Worm (Caenorhabditis elegans) whole organism, young adult: ENCODE measurements around the gene ptr-8.
A peak's percentile ranks its signal among the peaks of the same experiment; 100 is the strongest.

ENCODE experiments used
- B0019.2 ChIP-seq: fragments of 200-800 bp; sonication (Bioruptor generic); conservative IDR thresholded peaks from 2 replicates; pipeline ENCODE4 v1.3.6; 2022; ENCODE audit warnings: missing genetic modification reagents, missing genetic modification characterization, missing compliant biosample characterization
- C06A6.2 ChIP-seq: fragments of 200-800 bp; sonication (Bioruptor generic); conservative IDR thresholded peaks from 2 replicates; pipeline ENCODE4 v1.3.6; 2022; ENCODE audit warnings: missing genetic modification characterization, missing compliant biosample characterization
- F10E7.11 ChIP-seq: sonication (generic microtip); optimal IDR thresholded peaks from 2 replicates; lab custom pipeline; 2017; ENCODE audit warnings: mild to moderate bottlenecking, missing genetic modification characterization, moderate library complexity, missing compliant biosample characterization
- F22D6.2 ChIP-seq: sonication (generic microtip); optimal IDR thresholded peaks from 2 replicates; lab custom pipeline; 2016; ENCODE audit warnings: mild to moderate bottlenecking, missing genetic modification characterization, missing compliant biosample characterization
- F39B2.1 ChIP-seq: fragments of 200-800 bp; sonication (Bioruptor generic); IDR thresholded peaks from 2 replicates; pipeline ENCODE4 v1.3.6; 2022; ENCODE audit warnings: missing genetic modification reagents, missing genetic modification characterization, missing compliant biosample characterization
- F55B11.4 ChIP-seq: sonication (generic microtip); optimal IDR thresholded peaks from 2 replicates; lab custom pipeline; 2016; ENCODE audit warnings: missing compliant biosample characterization, missing genetic modification characterization, borderline replicate concordance; ENCODE audit not compliant: insufficient read depth
- F57A8.1 ChIP-seq: fragments of 200-800 bp; sonication (Bioruptor generic); optimal IDR thresholded peaks from 2 replicates; lab custom pipeline; 2018; ENCODE audit warnings: mild to moderate bottlenecking, missing genetic modification characterization, moderate library complexity, missing compliant biosample characterization
- T07F8.4 ChIP-seq: sonication (generic microtip); optimal IDR thresholded peaks from 2 replicates; lab custom pipeline; 2016; ENCODE audit warnings: mild to moderate bottlenecking, missing genetic modification characterization, moderate library complexity, missing compliant biosample characterization
- Y53F4B.3 ChIP-seq: fragments of 200-800 bp; sonication (Bioruptor generic); IDR thresholded peaks from 2 replicates; pipeline ENCODE4 v1.3.6; 2022; ENCODE audit warnings: missing genetic modification reagents, missing genetic modification characterization, missing compliant biosample characterization
- Y95B8A.8 ChIP-seq: fragments of 200-800 bp; sonication (Bioruptor generic); IDR thresholded peaks from 2 replicates; pipeline ENCODE4 v1.3.6; 2022; ENCODE audit warnings: missing genetic modification reagents, missing genetic modification characterization, missing compliant biosample characterization
- ZK185.1 ChIP-seq: sonication (generic microtip); optimal IDR thresholded peaks from 2 replicates; lab custom pipeline; 2016; ENCODE audit warnings: mild to moderate bottlenecking, missing genetic modification characterization, missing compliant biosample characterization; ENCODE audit not compliant: poor library complexity, severe bottlenecking
- ama-1 ChIP-seq, 3 experiments: fragments of 150-350 bp in 1 of 3; sonication (generic microtip) in 2 of 3; optimal IDR thresholded peaks; 2 replicates each; lab custom pipeline; 2014 to 2018; ENCODE audit warnings: missing biosample characterization in 2 of 3, missing genetic modification characterization in 2 of 3, missing genetic modification reagents in 2 of 3
- atf-7 ChIP-seq: sonication (generic microtip); optimal IDR thresholded peaks from 2 replicates; lab custom pipeline; 2017; ENCODE audit warnings: mild to moderate bottlenecking, missing genetic modification characterization, missing compliant biosample characterization
- athp-1 ChIP-seq: sonication (generic microtip); optimal IDR thresholded peaks from 2 replicates; lab custom pipeline; 2017; ENCODE audit warnings: mild to moderate bottlenecking, missing genetic modification characterization, missing compliant biosample characterization
- attf-3 ChIP-seq: fragments of 200-800 bp; sonication (Bioruptor generic); conservative IDR thresholded peaks from 2 replicates; pipeline ENCODE4 v1.3.6; 2022; ENCODE audit warnings: missing genetic modification reagents, missing genetic modification characterization, missing compliant biosample characterization
- attf-5 ChIP-seq: fragments of 200-800 bp; sonication (Bioruptor generic); optimal IDR thresholded peaks from 2 replicates; lab custom pipeline; 2018; ENCODE audit warnings: mild to moderate bottlenecking, missing genetic modification characterization, missing compliant biosample characterization
- bed-2 ChIP-seq: fragments of 200-800 bp; sonication (Bioruptor generic); IDR thresholded peaks from 2 replicates; pipeline ENCODE4 v1.3.6; 2022; ENCODE audit warnings: missing genetic modification reagents, missing genetic modification characterization, missing compliant biosample characterization
- cebp-2 ChIP-seq: fragments of 200-800 bp; sonication (Bioruptor generic); IDR thresholded peaks from 2 replicates; pipeline ENCODE4 v1.3.6; 2022; ENCODE audit warnings: missing genetic modification characterization, missing compliant biosample characterization
- ceh-91 ChIP-seq: fragments of 200-800 bp; sonication (Bioruptor generic); IDR thresholded peaks from 2 replicates; pipeline ENCODE4 v1.3.6; 2022; ENCODE audit warnings: missing genetic modification reagents, missing genetic modification characterization, missing compliant biosample characterization
- dpl-1 ChIP-seq: fragments of 150-350 bp; optimal IDR thresholded peaks from 2 replicates; lab custom pipeline; 2014; ENCODE audit warnings: missing biosample characterization, missing genetic modification reagents, missing genetic modification characterization
- efl-1 ChIP-seq: fragments of 150-350 bp; optimal IDR thresholded peaks from 2 replicates; lab custom pipeline; 2014; ENCODE audit warnings: missing biosample characterization, missing genetic modification reagents, missing genetic modification characterization
- egl-44 ChIP-seq: fragments of 200-800 bp; sonication (Bioruptor generic); IDR thresholded peaks from 2 replicates; pipeline ENCODE4 v1.3.6; 2022; ENCODE audit warnings: missing genetic modification reagents, missing genetic modification characterization, missing compliant biosample characterization
- ets-4 ChIP-seq: fragments of 200-800 bp; sonication (Bioruptor generic); optimal IDR thresholded peaks from 2 replicates; lab custom pipeline; 2018; ENCODE audit warnings: mild to moderate bottlenecking, missing genetic modification characterization, missing compliant biosample characterization
- him-1 ChIP-seq: sonication (generic microtip); optimal IDR thresholded peaks from 2 replicates; lab custom pipeline; 2016; ENCODE audit warnings: missing genotype, missing genetic modification reagents, missing genetic modification characterization, missing compliant biosample characterization
- lin-40 ChIP-seq: sonication (generic microtip); optimal IDR thresholded peaks from 2 replicates; lab custom pipeline; 2016; ENCODE audit warnings: missing genetic modification characterization, mild to moderate bottlenecking, missing compliant biosample characterization, missing genotype, missing genetic modification reagents
- lsl-1 ChIP-seq: fragments of 200-800 bp; sonication (Bioruptor generic); optimal IDR thresholded peaks from 2 replicates; lab custom pipeline; 2018; ENCODE audit warnings: mild to moderate bottlenecking, missing genetic modification characterization, moderate library complexity, missing compliant biosample characterization
- lsy-27 ChIP-seq: sonication (generic microtip); optimal IDR thresholded peaks from 2 replicates; lab custom pipeline; 2017; ENCODE audit warnings: missing genetic modification characterization, mild to moderate bottlenecking, missing compliant biosample characterization, antibody characterized with exemption, missing genotype, borderline replicate concordance; ENCODE audit not compliant: insufficient read depth
- madf-6 ChIP-seq: fragments of 200-800 bp; sonication (Bioruptor generic); IDR thresholded peaks from 2 replicates; pipeline ENCODE4 v1.3.6; 2022; ENCODE audit warnings: missing genetic modification reagents, missing genetic modification characterization, missing compliant biosample characterization
- madf-8 ChIP-seq: fragments of 200-800 bp; sonication (Bioruptor generic); conservative IDR thresholded peaks from 2 replicates; pipeline ENCODE4 v1.3.6; 2022; ENCODE audit warnings: missing genetic modification reagents, missing genetic modification characterization, missing compliant biosample characterization
- mcd-1 ChIP-seq: fragments of 200-800 bp; sonication (Bioruptor generic); IDR thresholded peaks from 2 replicates; pipeline ENCODE4 v1.3.6; 2022; ENCODE audit warnings: missing genetic modification reagents, missing genetic modification characterization, missing compliant biosample characterization
- nfya-2 ChIP-seq: fragments of 200-800 bp; sonication (Bioruptor generic); IDR thresholded peaks from 2 replicates; pipeline ENCODE4 v1.3.6; 2022; ENCODE audit warnings: missing genetic modification reagents, missing genetic modification characterization, missing compliant biosample characterization
- nfyb-1 ChIP-seq: fragments of 200-800 bp; sonication (Bioruptor generic); IDR thresholded peaks from 2 replicates; pipeline ENCODE4 v1.3.6; 2022; ENCODE audit warnings: missing genetic modification reagents, missing genetic modification characterization, missing compliant biosample characterization
- nhr-179 ChIP-seq: sonication (generic microtip); optimal IDR thresholded peaks from 2 replicates; lab custom pipeline; 2016; ENCODE audit warnings: mild to moderate bottlenecking, missing genetic modification characterization, missing compliant biosample characterization
- nhr-80 ChIP-seq: sonication (generic microtip); optimal IDR thresholded peaks from 2 replicates; lab custom pipeline; 2016; ENCODE audit warnings: missing genetic modification characterization, missing compliant biosample characterization
- pbrm-1 ChIP-seq: fragments of 200-800 bp; sonication (Bioruptor generic); IDR thresholded peaks from 2 replicates; pipeline ENCODE4 v1.3.6; 2022; ENCODE audit warnings: missing genetic modification reagents, missing genetic modification characterization, missing compliant biosample characterization
- snpc-1.3 ChIP-seq: sonication (generic microtip); optimal IDR thresholded peaks from 2 replicates; lab custom pipeline; 2017; ENCODE audit warnings: missing genetic modification characterization, mild to moderate bottlenecking, missing compliant biosample characterization, antibody characterized with exemption, moderate library complexity, missing genotype, missing genetic modification reagents; ENCODE audit not compliant: insufficient read depth
- snpc-4 ChIP-seq, 5 experiments: fragments of 150-350 bp in 1 of 5; sonication (generic microtip) in 4 of 5; optimal IDR thresholded peaks; 2 replicates each; lab custom pipeline; 2014 to 2018; ENCODE audit warnings: missing genetic modification characterization in 5 of 5, missing biosample characterization in 3 of 5, antibody characterized with exemption in 2 of 5, mild to moderate bottlenecking in 2 of 5, missing compliant biosample characterization in 2 of 5, missing genotype in 2 of 5, moderate library complexity in 2 of 5, missing genetic modification reagents in 1 of 5
- tbp1 ChIP-seq: fragments of 200-800 bp; sonication (Bioruptor generic); optimal IDR thresholded peaks from 2 replicates; lab custom pipeline; 2018; ENCODE audit warnings: mild to moderate bottlenecking, missing genetic modification characterization, missing compliant biosample characterization
- tbx-9 ChIP-seq: sonication (generic microtip); optimal IDR thresholded peaks from 2 replicates; lab custom pipeline; 2016; ENCODE audit warnings: borderline replicate concordance, missing genetic modification characterization, inconsistent platforms, missing compliant biosample characterization
- unc-130 ChIP-seq: sonication (generic microtip); optimal IDR thresholded peaks from 2 replicates; lab custom pipeline; 2016; ENCODE audit warnings: missing genetic modification reagents, missing genetic modification characterization, missing compliant biosample characterization
- xnd-1 ChIP-seq: sonication (generic microtip); optimal IDR thresholded peaks from 2 replicates; lab custom pipeline; 2016; ENCODE audit warnings: missing genotype, missing genetic modification reagents, missing genetic modification characterization, missing compliant biosample characterization
- ztf-22 ChIP-seq: fragments of 200-800 bp; sonication (Bioruptor generic); optimal IDR thresholded peaks from 2 replicates; lab custom pipeline; 2018; ENCODE audit warnings: mild to moderate bottlenecking, missing genetic modification characterization, moderate library complexity, missing compliant biosample characterization
- ztf-25 ChIP-seq: fragments of 200-800 bp; sonication (Bioruptor generic); IDR thresholded peaks from 2 replicates; pipeline ENCODE4 v1.3.6; 2022; ENCODE audit warnings: missing genetic modification reagents, missing genetic modification characterization, missing compliant biosample characterization
- ztf-6 ChIP-seq: fragments of 200-800 bp; sonication (Bioruptor generic); IDR thresholded peaks from 2 replicates; pipeline ENCODE4 v1.3.6; 2022; ENCODE audit warnings: missing genetic modification reagents, missing genetic modification characterization, missing compliant biosample characterization

ptr-8 gene

ce11 chrII:10924669-10925068 lies 35.6 kb downstream of the ptr-8 start (continued):
- TF ChIP-seq lin-40 (tag; lab: Kevin White, UChicago) (no peak), snpc-4 (GFP tag; optimal IDR thresholded peaks at IDR 0.05; lab: Kevin White, UChicago) (no peak), snpc-4 (tag; optimal IDR thresholded peaks at IDR 0.05; lab: Kevin White, UChicago) (peak in 1 of 4 experiments; percentile 2)
- TF ChIP-seq, all 124 proteins: peak for 6

- TF ChIP-seq pbrm-1 (GFP tag; lab: Robert Waterston, UW) (no peak), tbp1 (GFP tag; lab: Kevin White, UChicago) (no peak), B0019.2 (GFP tag; lab: Robert Waterston, UW) (no peak), Y95B8A.8 (0 out of 2 replicates have a peak, but pooled peaks have one; percentile 42), ztf-22 (GFP tag; lab: Kevin White, UChicago) (no peak), mcd-1 (GFP tag; lab: Robert Waterston, UW) (peak; percentile 49; the same call in 1 of the 2 replicates), C06A6.2 (GFP tag; lab: Robert Waterston, UW) (no peak), lsy-27 (no peak), Y53F4B.3 (GFP tag; lab: Robert Waterston, UW) (no peak), athp-1 (tag; lab: Kevin White, UChicago) (no peak), ztf-25 (no peak), dpl-1 (GFP tag; lab: Kevin White, UChicago) (peak; percentile 66), bed-2 (peak; percentile 59; the same call in 1 of the 2 replicates), tbx-9 (tag; lab: Kevin White, UChicago) (no peak), ama-1 (optimal IDR thresholded peaks at IDR 0.05; lab: Kevin White, UChicago) (peak; percentile 38), ama-1 (GFP tag; optimal IDR thresholded peaks at IDR 0.05; lab: Kevin White, UChicago) (no peak), F57A8.1 (GFP tag; lab: Kevin White, UChicago) (no peak), F22D6.2 (tag; lab: Kevin White, UChicago) (no peak), F10E7.11 (no peak), atf-7 (no peak), cebp-2 (no peak), snpc-1.3 (no peak), ets-4 (GFP tag; lab: Kevin White, UChicago) (no peak), nhr-80 (tag; lab: Kevin White, UChicago) (peak; percentile 9), egl-44 (GFP tag; lab: Robert Waterston, UW) (no peak), lsl-1 (GFP tag; lab: Kevin White, UChicago) (peak; percentile 41), nfyb-1 (GFP tag; lab: Robert Waterston, UW) (no peak), F39B2.1 (GFP tag; lab: Robert Waterston, UW) (no peak), attf-5 (GFP tag; lab: Kevin White, UChicago) (no peak), ztf-6 (GFP tag; lab: Robert Waterston, UW) (no peak), F55B11.4 (tag; lab: Kevin White, UChicago) (no peak), madf-8 (GFP tag; lab: Robert Waterston, UW) (0 out of 2 replicates have a peak, but pooled peaks have one; percentile 7), nfya-2 (GFP tag; lab: Robert Waterston, UW) (no peak), unc-130 (no peak), nhr-179 (tag; lab: Kevin White, UChicago) (no peak), madf-6 (peak; percentile 70), T07F8.4 (tag; lab: Kevin White, UChicago) (no peak), him-1 (tag; lab: Kevin White, UChicago) (no peak), attf-3 (GFP tag; lab: Robert Waterston, UW) (no peak), xnd-1 (tag; lab: Kevin White, UChicago) (peak; percentile 27), ceh-91 (GFP tag; lab: Robert Waterston, UW) (peak; percentile 31; the same call in 1 of the 2 replicates), ZK185.1 (tag; lab: Kevin White, UChicago) (peak; percentile 5), efl-1 (GFP tag; lab: Kevin White, UChicago) (peak; percentile 92)
Observed at ce11 chrII:10925804-10926570, 36.9 kb downstream of the ptr-8 start, which contains the start of gene metr-1. Gene metr-1, plus strand, starts transcription at chrII:10926561.
